ENCODE assay signal across 1 fruit fly cellular context in genomic region chr3L:2431340-2431739, dm6.
A peak's percentile ranks its signal among the peaks of the same experiment; 100 is the strongest.
TF ChIP-seq lines count a peak whose summit lies in the region.

No protein-coding gene starts in this region.

TF ChIP-seq in whole organism, prepupa, 60 proteins besides CTCF, POLR2A, EP300 and RAD21 (continued from another document):
- TF ChIP-seq CG15336 (GFP tag; IDR thresholded peaks at IDR 0.05; lab: Robert Waterston, UW) (peak; percentile 83), CG11762 (GFP tag; optimal IDR thresholded peaks at IDR 0.05; lab: Kevin White, UChicago; ENCODE audit: insufficient read depth) (peak; percentile 35), Sox14 (GFP tag; optimal IDR thresholded peaks at IDR 0.05; lab: Kevin White, UChicago) (peak; percentile 62), CG1621 (tag; optimal IDR thresholded peaks at IDR 0.05; lab: Kevin White, UChicago) (peak; percentile 51), topi (GFP tag; optimal IDR thresholded peaks at IDR 0.05; lab: Kevin White, UChicago) (peak; percentile 71), fd59A (GFP tag; optimal IDR thresholded peaks at IDR 0.05; lab: Kevin White, UChicago) (peak; percentile 53), CG32006 (GFP tag; optimal IDR thresholded peaks at IDR 0.05; lab: Kevin White, UChicago) (peak; percentile 74), vri (GFP tag; optimal IDR thresholded peaks at IDR 0.05; lab: Kevin White, UChicago) (no peak), Ets21C (GFP tag; optimal IDR thresholded peaks at IDR 0.05; lab: Kevin White, UChicago) (peak; percentile 0), dsx (GFP tag; optimal IDR thresholded peaks at IDR 0.05; lab: Kevin White, UChicago; ENCODE audit: poor library complexity, severe bottlenecking) (peak; percentile 71), CG6276 (GFP tag; optimal IDR thresholded peaks at IDR 0.05; lab: Kevin White, UChicago) (peak; percentile 78), svp (GFP tag; lab: Kevin White, UChicago) (peak; percentile 84), net (GFP tag; optimal IDR thresholded peaks at IDR 0.05; lab: Kevin White, UChicago) (peak; percentile 76), acj6 (GFP tag; optimal IDR thresholded peaks at IDR 0.05; lab: Kevin White, UChicago) (peak; percentile 72), eg (GFP tag; IDR thresholded peaks at IDR 0.05; lab: Robert Waterston, UW) (peak; percentile 83; the same call in 2 of the 3 replicates), CG3919 (GFP tag; optimal IDR thresholded peaks at IDR 0.05; lab: Kevin White, UChicago) (peak; percentile 85), achi (GFP tag; optimal IDR thresholded peaks at IDR 0.05; lab: Kevin White, UChicago) (peak; percentile 71), CG6808 (GFP tag; optimal IDR thresholded peaks at IDR 0.05; lab: Kevin White, UChicago) (peak; percentile 78), pdm3 (GFP tag; optimal IDR thresholded peaks at IDR 0.05; lab: Kevin White, UChicago) (peak; percentile 77), CG31627 (GFP tag; optimal IDR thresholded peaks at IDR 0.05; lab: Kevin White, UChicago) (peak; percentile 66), Hr39 (GFP tag; optimal IDR thresholded peaks at IDR 0.05; lab: Kevin White, UChicago) (peak; percentile 63), CG16779 (tag; optimal IDR thresholded peaks at IDR 0.05; lab: Kevin White, UChicago) (peak; percentile 18), Lpt (GFP tag; optimal IDR thresholded peaks at IDR 0.05; lab: Kevin White, UChicago) (peak; percentile 48), fkh (GFP tag; optimal IDR thresholded peaks at IDR 0.05; lab: Kevin White, UChicago) (no peak), CG34406 (GFP tag; optimal IDR thresholded peaks at IDR 0.05; lab: Kevin White, UChicago) (peak; percentile 42), Hr4 (GFP tag; optimal IDR thresholded peaks at IDR 0.05; lab: Kevin White, UChicago) (peak; percentile 70), salr (GFP tag; optimal IDR thresholded peaks at IDR 0.05; lab: Kevin White, UChicago) (peak; percentile 17 to 41), Eip78C (GFP tag; lab: Kevin White, UChicago) (peak; percentile 97), Hr38 (GFP tag; optimal IDR thresholded peaks at IDR 0.05; lab: Kevin White, UChicago) (no peak), Ets96B (tag; optimal IDR thresholded peaks at IDR 0.05; lab: Kevin White, UChicago) (peak; percentile 85), CG3032 (tag; optimal IDR thresholded peaks at IDR 0.05; lab: Kevin White, UChicago) (peak; percentile 73), CG10631 (GFP tag; optimal IDR thresholded peaks at IDR 0.05; lab: Kevin White, UChicago) (peak; percentile 72), Sox15 (GFP tag; optimal IDR thresholded peaks at IDR 0.05; lab: Kevin White, UChicago) (peak; percentile 51), Sox102F (GFP tag; optimal IDR thresholded peaks at IDR 0.05; lab: Kevin White, UChicago) (peak; percentile 63), lz (GFP tag; optimal IDR thresholded peaks at IDR 0.05; lab: Kevin White, UChicago) (peak; percentile 64)
